Comparison of ENCODE assay signal across 2 worm cellular contexts in the genomic region with DNA sequence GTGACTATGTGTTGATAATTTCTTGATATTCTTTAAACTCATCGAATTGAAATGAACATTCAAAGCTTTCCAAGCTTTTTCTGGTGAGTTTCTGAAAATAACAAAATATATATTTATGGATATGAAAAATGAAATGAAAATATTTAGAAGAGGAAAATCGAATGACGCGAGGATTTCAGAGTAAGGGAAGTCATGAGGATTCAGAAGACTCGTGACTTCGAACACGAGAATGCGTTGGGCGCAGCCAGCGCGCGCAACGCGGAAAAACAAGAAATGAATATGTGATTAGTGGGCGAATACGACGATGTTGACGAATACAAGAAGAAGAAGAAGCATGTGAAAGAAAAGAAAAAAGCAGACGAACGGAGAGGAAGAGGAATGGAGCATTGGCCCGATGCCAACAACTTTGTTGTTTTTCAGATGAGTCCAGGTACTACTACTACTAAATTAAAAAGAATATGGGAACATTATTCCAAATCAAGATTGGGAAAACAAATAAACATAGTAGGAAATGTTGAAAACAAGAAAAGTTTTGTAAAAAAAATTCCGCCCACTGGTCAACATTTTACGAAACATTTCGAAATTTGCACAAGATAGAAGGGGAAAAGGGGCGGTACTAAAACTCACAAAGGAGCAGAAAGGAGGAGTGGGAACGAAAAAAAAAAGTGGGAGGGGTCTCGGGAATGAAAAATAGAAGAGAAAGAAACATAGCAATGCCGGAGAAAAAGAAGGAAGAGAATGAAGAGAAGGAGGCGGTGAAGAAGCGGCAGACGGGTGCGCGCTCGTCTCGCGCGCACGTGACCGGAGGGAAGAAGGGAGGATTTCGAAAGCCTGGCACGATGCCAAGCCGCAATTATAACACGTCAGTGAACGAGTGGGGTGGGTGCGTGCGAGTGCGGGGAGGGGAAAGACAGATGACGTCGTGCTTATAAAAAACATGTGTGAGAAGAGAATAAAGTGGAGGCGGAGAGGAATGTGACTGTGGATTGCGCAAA.
TF ChIP-seq lines count a peak whose summit lies in the region.

No protein-coding gene starts in this region.

TF ChIP-seq in whole organism, L1 larva, 84 proteins besides CTCF, POLR2A, EP300 and RAD21 (continued from another document):
- peak; percentile 99 for TF ChIP-seq fkh-8 (tag; optimal IDR thresholded peaks at IDR 0.05; lab: Kevin White, UChicago)
- peak; percentile 92 for TF ChIP-seq ceh-88 (GFP tag; IDR thresholded peaks at IDR 0.05; lab: Robert Waterston, UW)
- peak; percentile 85 for TF ChIP-seq jun-1 (tag; optimal IDR thresholded peaks at IDR 0.05; lab: Kevin White, UChicago)
- peak; percentile 91 for TF ChIP-seq unc-86 (tag; optimal IDR thresholded peaks at IDR 0.05; lab: Kevin White, UChicago)
- peak; percentile 93 for TF ChIP-seq nhr-20 (tag; optimal IDR thresholded peaks at IDR 0.05; lab: Kevin White, UChicago)
- peak; percentile 1 for TF ChIP-seq efl-3 (GFP tag; optimal IDR thresholded peaks at IDR 0.05; lab: Kevin White, UChicago)
- no peak for TF ChIP-seq nhr-76 (tag; optimal IDR thresholded peaks at IDR 0.05; lab: Kevin White, UChicago)
- TF ChIP-seq ceh-8 (GFP tag; optimal IDR thresholded peaks at IDR 0.05; lab: Kevin White, UChicago) = peak; percentile 93
- peak; percentile 88 for TF ChIP-seq pag-3 (tag; optimal IDR thresholded peaks at IDR 0.05; lab: Kevin White, UChicago; ENCODE audit: borderline replicate concordance, insufficient read depth)
- TF ChIP-seq isw-1 (GFP tag; IDR thresholded peaks at IDR 0.05; lab: Robert Waterston, UW) = peak; percentile 83
- TF ChIP-seq nhr-19 (GFP tag; conservative IDR thresholded peaks at IDR 0.05; lab: Robert Waterston, UW) = peak; percentile 96
- TF ChIP-seq elt-3 (tag; optimal IDR thresholded peaks at IDR 0.05; lab: Kevin White, UChicago) = peak in 1 of 6 experiments; percentile 80
- TF ChIP-seq C34B4.2 (tag; optimal IDR thresholded peaks at IDR 0.05; lab: Kevin White, UChicago) = no peak
- TF ChIP-seq unc-130 (tag; optimal IDR thresholded peaks at IDR 0.05; lab: Kevin White, UChicago) = peak; percentile 92
- peak; percentile 85 for TF ChIP-seq fkh-4 (tag; optimal IDR thresholded peaks at IDR 0.05; lab: Kevin White, UChicago; ENCODE audit: borderline replicate concordance)
- no peak for TF ChIP-seq zag-1 (tag; optimal IDR thresholded peaks at IDR 0.05; lab: Kevin White, UChicago)
- peak; percentile 44 for TF ChIP-seq fos-1 (tag; optimal IDR thresholded peaks at IDR 0.05; lab: Kevin White, UChicago)
- TF ChIP-seq lir-3 (tag; optimal IDR thresholded peaks at IDR 0.05; lab: Kevin White, UChicago; ENCODE audit: poor library complexity) = peak; percentile 58
- TF ChIP-seq unc-62 (GFP tag; optimal IDR thresholded peaks at IDR 0.05; lab: Kevin White, UChicago) = peak; percentile 30
- TF ChIP-seq egl-27 (tag; optimal IDR thresholded peaks at IDR 0.05; lab: Kevin White, UChicago) = peak; percentile 60 to 78
- TF ChIP-seq nhr-90 (tag; optimal IDR thresholded peaks at IDR 0.05; lab: Kevin White, UChicago; ENCODE audit: poor library complexity) = peak; percentile 80
- TF ChIP-seq C04F5.9 (tag; optimal IDR thresholded peaks at IDR 0.05; lab: Kevin White, UChicago) = no peak
- peak; percentile 71 to 73 for TF ChIP-seq lin-35 (GFP tag; optimal IDR thresholded peaks at IDR 0.05; lab: Kevin White, UChicago)
- TF ChIP-seq nhr-71 (tag; optimal IDR thresholded peaks at IDR 0.05; lab: Kevin White, UChicago) = peak; percentile 98
- TF ChIP-seq grh-1 (GFP tag; IDR thresholded peaks at IDR 0.05; lab: Robert Waterston, UW) = peak; percentile 93
- peak; percentile 67 for TF ChIP-seq nhr-237 (tag; optimal IDR thresholded peaks at IDR 0.05; lab: Kevin White, UChicago)
- TF ChIP-seq sptf-1 (tag; optimal IDR thresholded peaks at IDR 0.05; lab: Kevin White, UChicago) = no peak
- peak; percentile 98 for TF ChIP-seq rnt-1 (tag; optimal IDR thresholded peaks at IDR 0.05; lab: Kevin White, UChicago)
- TF ChIP-seq dpl-1 (GFP tag; optimal IDR thresholded peaks at IDR 0.05; lab: Kevin White, UChicago) = peak; percentile 46 to 62 (median 60)
- peak; percentile 89 for TF ChIP-seq mab-9 (GFP tag; IDR thresholded peaks at IDR 0.05; lab: Robert Waterston, UW)

TF ChIP-seq in whole organism, young adult, 124 proteins besides CTCF, POLR2A, EP300 and RAD21 (continued from another document):
- TF ChIP-seq madf-8 (GFP tag; conservative IDR thresholded peaks at IDR 0.05; lab: Robert Waterston, UW) = no peak
- 0 out of 2 replicates have a peak, but pooled peaks have one; percentile 18 for TF ChIP-seq Y56A3A.18 (GFP tag; IDR thresholded peaks at IDR 0.05; lab: Robert Waterston, UW)
- peak; percentile 83 for TF ChIP-seq F52B5.7 (tag; optimal IDR thresholded peaks at IDR 0.05; lab: Kevin White, UChicago)
- no peak for TF ChIP-seq F57A8.1 (GFP tag; optimal IDR thresholded peaks at IDR 0.05; lab: Kevin White, UChicago)
- TF ChIP-seq lin-35 (GFP tag; optimal IDR thresholded peaks at IDR 0.05; lab: Kevin White, UChicago) = peak in 1 of 3 experiments; percentile 85
- TF ChIP-seq attf-5 (GFP tag; optimal IDR thresholded peaks at IDR 0.05; lab: Kevin White, UChicago) = peak; percentile 78
- TF ChIP-seq efl-1 (GFP tag; optimal IDR thresholded peaks at IDR 0.05; lab: Kevin White, UChicago) = no peak
- peak; percentile 95 for TF ChIP-seq ceh-27 (GFP tag; optimal IDR thresholded peaks at IDR 0.05; lab: Kevin White, UChicago)
- no peak for TF ChIP-seq Y53F4B.3 (GFP tag; IDR thresholded peaks at IDR 0.05; lab: Robert Waterston, UW)
- no peak for TF ChIP-seq F33H1.4 (GFP tag; IDR thresholded peaks at IDR 0.05; lab: Robert Waterston, UW)
- TF ChIP-seq tbx-9 (tag; optimal IDR thresholded peaks at IDR 0.05; lab: Kevin White, UChicago; ENCODE audit: borderline replicate concordance) = no peak
- 0 out of 2 replicates have a peak, but pooled peaks have one; percentile 38 for TF ChIP-seq hsf-1 (GFP tag; IDR thresholded peaks at IDR 0.05; lab: Robert Waterston, UW)
- TF ChIP-seq tlf-1 (GFP tag; optimal IDR thresholded peaks at IDR 0.05; lab: Kevin White, UChicago) = peak; percentile 29
- no peak for TF ChIP-seq ama-1 (optimal IDR thresholded peaks at IDR 0.05; lab: Kevin White, UChicago)
- no peak for TF ChIP-seq ama-1 (GFP tag; optimal IDR thresholded peaks at IDR 0.05; lab: Kevin White, UChicago)
- no peak for TF ChIP-seq ceh-79 (tag; optimal IDR thresholded peaks at IDR 0.05; lab: Kevin White, UChicago)
- TF ChIP-seq let-607 (tag; optimal IDR thresholded peaks at IDR 0.05; lab: Kevin White, UChicago) = no peak
- peak; percentile 45 for TF ChIP-seq mxl-1 (tag; optimal IDR thresholded peaks at IDR 0.05; lab: Kevin White, UChicago)
- no peak for TF ChIP-seq die-1 (tag; optimal IDR thresholded peaks at IDR 0.05; lab: Kevin White, UChicago)
- TF ChIP-seq nhr-90 (tag; optimal IDR thresholded peaks at IDR 0.05; lab: Kevin White, UChicago) = no peak
- TF ChIP-seq C17E4.6 (GFP tag; IDR thresholded peaks at IDR 0.05; lab: Robert Waterston, UW) = no peak
- TF ChIP-seq attf-6 (GFP tag; IDR thresholded peaks at IDR 0.05; lab: Robert Waterston, UW) = no peak
- no peak for TF ChIP-seq snpc-1.3 (tag; optimal IDR thresholded peaks at IDR 0.05; lab: Kevin White, UChicago; ENCODE audit: insufficient read depth)
- peak; percentile 84 for TF ChIP-seq egl-18 (GFP tag; IDR thresholded peaks at IDR 0.05; lab: Robert Waterston, UW)
- no peak for TF ChIP-seq lsl-1 (GFP tag; optimal IDR thresholded peaks at IDR 0.05; lab: Kevin White, UChicago)
- TF ChIP-seq lin-54 (GFP tag; optimal IDR thresholded peaks at IDR 0.05; lab: Kevin White, UChicago) = peak; percentile 30
- 0 out of 2 replicates have a peak, but pooled peaks have one; percentile 23 for TF ChIP-seq madf-6 (GFP tag; IDR thresholded peaks at IDR 0.05; lab: Robert Waterston, UW)
- no peak for TF ChIP-seq nhr-179 (tag; optimal IDR thresholded peaks at IDR 0.05; lab: Kevin White, UChicago)
- no peak for TF ChIP-seq rec-8 (tag; optimal IDR thresholded peaks at IDR 0.05; lab: Kevin White, UChicago)
- TF ChIP-seq madf-3 (GFP tag; IDR thresholded peaks at IDR 0.05; lab: Robert Waterston, UW) = no peak; the same call in 1 of the 2 replicates
- peak; percentile 94 for TF ChIP-seq egrh-3 (GFP tag; IDR thresholded peaks at IDR 0.05; lab: Robert Waterston, UW)
- no peak for TF ChIP-seq aptf-2 (GFP tag; conservative IDR thresholded peaks at IDR 0.05; lab: Robert Waterston, UW)
- no peak for TF ChIP-seq bed-1 (GFP tag; IDR thresholded peaks at IDR 0.05; lab: Robert Waterston, UW)
- no peak for TF ChIP-seq ceh-58 (GFP tag; IDR thresholded peaks at IDR 0.05; lab: Robert Waterston, UW)
